Worm (Caenorhabditis elegans) whole organism, young adult: ENCODE data around the gene clec-22.
A peak's percentile ranks its signal among the peaks of the same experiment; 100 is the strongest.

Experiments used
- C06A6.2 ChIP-seq: fragments of 200-800 bp; sonication (Bioruptor generic); conservative IDR thresholded peaks from 2 replicates; pipeline ENCODE4 v1.3.6; 2022; ENCODE audit warnings: missing genetic modification characterization, missing compliant biosample characterization
- C17E4.6 ChIP-seq: fragments of 200-800 bp; sonication (Bioruptor generic); IDR thresholded peaks from 2 replicates; pipeline ENCODE4 v1.3.6; 2022; ENCODE audit warnings: missing genetic modification reagents, missing genetic modification characterization, missing compliant biosample characterization
- F23B12.7 ChIP-seq: sonication (generic microtip); optimal IDR thresholded peaks from 2 replicates; lab custom pipeline; 2017; ENCODE audit warnings: missing genetic modification characterization, mild to moderate bottlenecking, missing compliant biosample characterization, antibody characterized with exemption, moderate library complexity; ENCODE audit not compliant: insufficient read depth
- F52B5.7 ChIP-seq: sonication (generic microtip); optimal IDR thresholded peaks from 2 replicates; lab custom pipeline; 2016; ENCODE audit warnings: mild to moderate bottlenecking, missing genetic modification characterization, missing compliant biosample characterization
- K12H6.12 ChIP-seq: fragments of 200-800 bp; sonication (Bioruptor generic); optimal IDR thresholded peaks from 2 replicates; lab custom pipeline; 2018; ENCODE audit warnings: mild to moderate bottlenecking, missing genetic modification characterization, missing compliant biosample characterization
- T07F8.4 ChIP-seq: sonication (generic microtip); optimal IDR thresholded peaks from 2 replicates; lab custom pipeline; 2016; ENCODE audit warnings: mild to moderate bottlenecking, missing genetic modification characterization, moderate library complexity, missing compliant biosample characterization
- Y56A3A.18 ChIP-seq: fragments of 200-800 bp; sonication (Bioruptor generic); IDR thresholded peaks from 2 replicates; pipeline ENCODE4 v1.3.6; 2022; ENCODE audit warnings: missing genetic modification reagents, missing genetic modification characterization, missing compliant biosample characterization
- akir-1 ChIP-seq: fragments of 200-800 bp; sonication (Bioruptor generic); optimal IDR thresholded peaks from 2 replicates; lab custom pipeline; 2018; ENCODE audit warnings: mild to moderate bottlenecking, missing genetic modification characterization, moderate library complexity, missing compliant biosample characterization
- bed-2 ChIP-seq: fragments of 200-800 bp; sonication (Bioruptor generic); IDR thresholded peaks from 2 replicates; pipeline ENCODE4 v1.3.6; 2022; ENCODE audit warnings: missing genetic modification reagents, missing genetic modification characterization, missing compliant biosample characterization
- cebp-2 ChIP-seq: fragments of 200-800 bp; sonication (Bioruptor generic); IDR thresholded peaks from 2 replicates; pipeline ENCODE4 v1.3.6; 2022; ENCODE audit warnings: missing genetic modification characterization, missing compliant biosample characterization
- ceh-79 ChIP-seq: sonication (generic microtip); optimal IDR thresholded peaks from 2 replicates; lab custom pipeline; 2017; ENCODE audit warnings: mild to moderate bottlenecking, missing genetic modification characterization, missing compliant biosample characterization
- egl-18 ChIP-seq: fragments of 200-800 bp; sonication (Bioruptor generic); IDR thresholded peaks from 2 replicates; pipeline ENCODE4 v1.3.6; 2022; ENCODE audit warnings: missing genetic modification reagents, missing genetic modification characterization, missing compliant biosample characterization
- gei-17 ChIP-seq: fragments of 200-800 bp; sonication (Bioruptor generic); optimal IDR thresholded peaks from 2 replicates; lab custom pipeline; 2018; ENCODE audit warnings: mild to moderate bottlenecking, missing genetic modification characterization, missing compliant biosample characterization
- hlh-26 ChIP-seq: fragments of 200-800 bp; sonication (Bioruptor generic); conservative IDR thresholded peaks from 2 replicates; pipeline ENCODE4 v1.3.6; 2022; ENCODE audit warnings: missing genetic modification reagents, missing genetic modification characterization, missing compliant biosample characterization
- hmg-20 ChIP-seq: fragments of 200-800 bp; sonication (Bioruptor generic); IDR thresholded peaks from 2 replicates; pipeline ENCODE4 v1.3.6; 2022; ENCODE audit warnings: missing genetic modification reagents, missing genetic modification characterization, missing compliant biosample characterization
- hsf-1 ChIP-seq: fragments of 200-800 bp; sonication (Bioruptor generic); IDR thresholded peaks from 2 replicates; pipeline ENCODE4 v1.3.6; 2022; ENCODE audit warnings: missing genetic modification reagents, missing genetic modification characterization, missing compliant biosample characterization
- madf-6 ChIP-seq: fragments of 200-800 bp; sonication (Bioruptor generic); IDR thresholded peaks from 2 replicates; pipeline ENCODE4 v1.3.6; 2022; ENCODE audit warnings: missing genetic modification reagents, missing genetic modification characterization, missing compliant biosample characterization
- mcd-1 ChIP-seq: fragments of 200-800 bp; sonication (Bioruptor generic); IDR thresholded peaks from 2 replicates; pipeline ENCODE4 v1.3.6; 2022; ENCODE audit warnings: missing genetic modification reagents, missing genetic modification characterization, missing compliant biosample characterization
- mes-4 ChIP-seq: sonication (generic microtip); optimal IDR thresholded peaks from 2 replicates; lab custom pipeline; 2016; ENCODE audit warnings: missing genotype, missing genetic modification characterization, missing compliant biosample characterization
- nhr-27 ChIP-seq: fragments of 200-800 bp; sonication (Bioruptor generic); optimal IDR thresholded peaks from 2 replicates; lab custom pipeline; 2018; ENCODE audit warnings: mild to moderate bottlenecking, missing genetic modification characterization, moderate library complexity, missing compliant biosample characterization
- nhr-80 ChIP-seq: sonication (generic microtip); optimal IDR thresholded peaks from 2 replicates; lab custom pipeline; 2016; ENCODE audit warnings: missing genetic modification characterization, missing compliant biosample characterization
- nhr-90 ChIP-seq: sonication (generic microtip); optimal IDR thresholded peaks from 2 replicates; lab custom pipeline; 2016; ENCODE audit warnings: missing genotype, mild to moderate bottlenecking, missing genetic modification characterization, missing compliant biosample characterization
- pbrm-1 ChIP-seq: fragments of 200-800 bp; sonication (Bioruptor generic); IDR thresholded peaks from 2 replicates; pipeline ENCODE4 v1.3.6; 2022; ENCODE audit warnings: missing genetic modification reagents, missing genetic modification characterization, missing compliant biosample characterization
- pha-4 ChIP-seq: fragments of 150-350 bp; sonication (generic microtip); optimal IDR thresholded peaks from 2 replicates; lab custom pipeline; 2014; ENCODE audit warnings: missing biosample characterization, missing genetic modification reagents, missing genetic modification characterization
- rcor-1 ChIP-seq: fragments of 200-800 bp; sonication (Bioruptor generic); IDR thresholded peaks from 2 replicates; pipeline ENCODE4 v1.3.6; 2022; ENCODE audit warnings: missing genetic modification reagents, missing genetic modification characterization, missing compliant biosample characterization
- sdz-38 ChIP-seq: sonication (generic microtip); optimal IDR thresholded peaks from 2 replicates; lab custom pipeline; 2016; ENCODE audit warnings: missing genotype, missing genetic modification characterization, missing compliant biosample characterization
- tbp1 ChIP-seq: fragments of 200-800 bp; sonication (Bioruptor generic); optimal IDR thresholded peaks from 2 replicates; lab custom pipeline; 2018; ENCODE audit warnings: mild to moderate bottlenecking, missing genetic modification characterization, missing compliant biosample characterization
- unc-62 ChIP-seq: fragments of 150-350 bp; optimal IDR thresholded peaks from 2 replicates; lab custom pipeline; 2014; ENCODE audit warnings: missing biosample characterization, missing genetic modification reagents, missing genetic modification characterization

The clec-22 gene

DNA sequence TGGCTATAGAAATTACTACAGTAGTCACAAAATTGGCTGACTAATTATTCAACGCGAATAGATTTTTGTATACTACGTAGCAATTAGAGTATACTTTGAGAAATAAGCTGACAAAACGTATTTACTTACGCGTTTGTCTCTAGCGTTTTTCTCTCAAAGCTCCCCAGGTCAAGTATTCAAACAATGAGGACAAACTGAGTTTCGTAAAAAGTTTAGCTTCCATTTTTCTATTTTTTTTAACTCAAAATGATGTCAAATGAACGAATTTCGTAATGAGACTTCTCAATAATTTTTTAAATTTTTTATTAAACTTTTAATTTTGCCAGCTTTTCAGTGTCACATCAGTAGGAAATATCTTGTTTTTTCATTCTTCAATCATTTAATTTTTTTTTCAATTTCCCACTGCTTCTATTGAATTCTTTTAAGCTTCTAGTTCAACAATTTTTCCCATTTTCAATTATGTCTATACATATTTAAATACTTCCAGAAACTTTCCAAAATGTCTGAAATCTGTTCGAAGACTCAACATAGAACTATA lies 30.6 kb downstream of the clec-22 start, which contains the start of the genes ifas-2 and fbxa-44:
Gene ifas-2 (minus strand): TSS at position 101 of the 538 bp plus-strand sequence.
Gene fbxa-44 (plus strand): TSS at position 488 of the 538 bp plus-strand sequence.
- TF ChIP-seq F23B12.7 (tag; lab: Kevin White, UChicago) (no peak), C06A6.2 (GFP tag; lab: Robert Waterston, UW) (no peak), pbrm-1 (no peak), C17E4.6 (GFP tag; lab: Robert Waterston, UW) (no peak), mcd-1 (GFP tag; lab: Robert Waterston, UW) (no peak), nhr-90 (no peak), nhr-80 (no peak)

DNA sequence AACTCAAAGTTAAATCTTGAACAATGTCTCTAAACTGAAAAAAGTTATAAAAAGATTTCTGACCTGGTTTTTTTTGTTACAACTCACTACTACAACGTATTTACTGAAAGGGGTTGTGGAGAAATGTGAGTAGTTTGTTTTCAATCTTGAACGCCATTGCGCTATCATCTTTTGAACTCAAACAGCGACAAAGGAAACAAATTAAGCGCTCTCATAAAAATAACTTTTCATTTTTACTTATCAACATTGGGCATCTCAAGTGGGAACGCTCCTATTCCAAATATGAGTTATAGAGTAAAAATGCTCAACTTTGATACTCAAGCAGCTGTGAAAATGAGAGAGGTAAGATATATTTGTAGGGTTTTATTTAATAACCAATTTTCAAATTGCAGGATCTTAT lies 35.2 kb downstream of the clec-22 start, which contains the start of gene F09C6.15:
Gene F09C6.15 (plus strand): TSS at position 301 of the 400 bp plus-strand sequence.
- TF ChIP-seq K12H6.12 (tag; lab: Kevin White, UChicago) (no peak), cebp-2 (GFP tag; lab: Robert Waterston, UW) (no peak), unc-62 (GFP tag; lab: Kevin White, UChicago) (no peak), akir-1 (GFP tag; lab: Kevin White, UChicago) (no peak), mes-4 (tag; lab: Kevin White, UChicago) (no peak), nhr-27 (tag; lab: Kevin White, UChicago) (no peak), tbp1 (GFP tag; lab: Kevin White, UChicago) (no peak)

DNA sequence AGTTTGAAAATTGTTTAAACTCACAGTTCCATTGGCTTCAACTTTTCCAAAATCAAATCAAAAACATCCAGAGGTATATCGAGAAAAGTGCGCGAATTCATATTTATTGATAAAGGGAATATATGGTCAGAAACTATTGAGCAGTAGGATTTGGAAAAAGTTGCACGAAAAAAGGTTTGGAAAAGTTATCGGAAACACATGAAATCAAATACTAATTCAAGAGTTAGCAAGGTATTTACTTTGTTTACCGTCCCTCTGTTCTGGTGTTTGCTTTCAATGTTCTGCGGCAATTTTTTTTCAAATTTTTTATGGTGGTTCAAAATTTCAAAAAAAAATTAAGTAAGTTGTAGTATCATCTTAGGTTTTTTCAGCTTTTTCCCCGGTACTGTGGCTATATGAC lies 41.1 kb downstream of the clec-22 start, which contains the start of gene fbxa-45:
Gene fbxa-45 (minus strand): TSS at position 101 of the 400 bp plus-strand sequence.
- TF ChIP-seq egl-18 (0 out of 2 replicates have a peak, but pooled peaks have one; percentile 26), madf-6 (GFP tag; lab: Robert Waterston, UW) (no peak)

DNA sequence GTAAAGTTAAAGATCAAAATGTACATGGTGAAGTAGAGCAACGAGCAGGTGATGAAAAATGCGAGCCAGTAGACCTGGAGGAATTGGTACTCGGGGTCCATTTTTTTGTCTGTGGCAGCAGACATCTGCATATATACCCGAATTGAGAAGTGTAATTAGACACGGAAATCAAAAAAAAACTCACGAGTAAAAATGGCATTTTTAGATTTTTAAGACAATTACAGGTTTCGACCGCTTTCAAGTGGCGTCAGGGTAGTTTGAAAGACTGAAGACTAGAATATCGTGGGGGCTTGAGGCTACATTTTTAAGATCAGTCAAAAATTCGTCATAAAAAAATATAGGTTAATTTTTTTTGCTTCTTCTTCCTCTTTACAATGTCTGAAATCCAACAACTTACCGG lies 44.5 kb downstream of the clec-22 start, which contains the start of gene srd-68:
Gene srd-68 (minus strand): TSS at position 101 of the 400 bp plus-strand sequence.
- TF ChIP-seq sdz-38 (tag; lab: Kevin White, UChicago), result no peak
- no peak for TF ChIP-seq gei-17 (GFP tag; lab: Kevin White, UChicago)
- no peak for TF ChIP-seq ceh-79
- TF ChIP-seq F52B5.7, result no peak
- TF ChIP-seq pha-4 (tag; lab: Kevin White, UChicago), result no peak
- TF ChIP-seq bed-2 (GFP tag; lab: Robert Waterston, UW), result no peak
- no peak for TF ChIP-seq Y56A3A.18 (GFP tag; lab: Robert Waterston, UW)
- TF ChIP-seq hmg-20, result no peak
- no peak for TF ChIP-seq nhr-27 (tag; lab: Kevin White, UChicago)
- no peak for TF ChIP-seq hlh-26 (GFP tag; lab: Robert Waterston, UW)
- no peak for TF ChIP-seq T07F8.4 (tag; lab: Kevin White, UChicago)
- TF ChIP-seq hsf-1 (GFP tag; lab: Robert Waterston, UW), result no peak
- no peak for TF ChIP-seq rcor-1 (GFP tag; lab: Robert Waterston, UW)

DNA sequence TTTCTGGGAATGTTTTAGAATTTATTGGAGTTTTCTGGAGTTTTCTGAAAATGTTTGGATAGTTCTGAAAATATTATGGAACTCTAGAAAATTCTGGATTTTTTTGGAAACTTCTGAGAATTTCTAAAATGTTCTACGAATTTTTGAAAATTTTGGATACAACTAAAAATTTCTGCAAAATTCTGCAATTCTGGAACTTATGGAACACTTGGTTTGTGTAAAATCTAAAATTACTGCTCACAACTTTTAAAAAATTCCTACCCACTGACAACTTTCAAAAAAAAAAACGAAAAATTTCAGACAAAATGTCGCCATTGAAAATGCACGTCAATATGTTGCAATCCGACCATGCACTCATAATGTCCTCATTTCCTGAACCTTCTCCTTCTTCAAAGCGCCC lies 46.4 kb downstream of the clec-22 start, which contains the start of gene nhr-262:
Gene nhr-262 (plus strand): TSS at position 301 of the 400 bp plus-strand sequence.
- no peak for TF ChIP-seq nhr-90
